Worm (Caenorhabditis elegans): Measurements from ENCODE around the gene cima-1.

ce11 chrIV:7659481-7659880 is 8.2 kb downstream of the cima-1 start:
- TF ChIP-seq ets-4 (tag; optimal IDR thresholded peaks at IDR 0.05) = no peak
- no peak for TF ChIP-seq nhr-11 (tag; optimal IDR thresholded peaks at IDR 0.05)
- TF ChIP-seq ceh-2 (tag; optimal IDR thresholded peaks at IDR 0.05) = no peak
- peak; percentile 35 for TF ChIP-seq rnt-1 (tag; optimal IDR thresholded peaks at IDR 0.05)
- TF ChIP-seq nhr-232 (tag; optimal IDR thresholded peaks at IDR 0.05) = no peak

Measured in whole organism, late embryonic.